Worm (Caenorhabditis elegans): ENCODE measurements around the gene shw-3.

Gene shw-3

ce11 chrV:13003378-13003777 lies 16.4 kb upstream of the shw-3 start (continued):
- peak; percentile 2 for TF ChIP-seq hlh-12 (tag; optimal IDR thresholded peaks at IDR 0.05)
- peak; percentile 37 for TF ChIP-seq sptf-2 (GFP tag; optimal IDR thresholded peaks at IDR 0.05)
- TF ChIP-seq F37B4.10 (GFP tag; IDR thresholded peaks at IDR 0.05): no peak
- TF ChIP-seq let-607 (tag; optimal IDR thresholded peaks at IDR 0.05): peak; percentile 10 to 55
- TF ChIP-seq T07F8.4 (tag; optimal IDR thresholded peaks at IDR 0.05): peak; percentile 68
- peak; percentile 37 for TF ChIP-seq ceh-27 (GFP tag; optimal IDR thresholded peaks at IDR 0.05)
- TF ChIP-seq pbrm-1 (GFP tag; IDR thresholded peaks at IDR 0.05): peak; percentile 67
- peak; percentile 87 for TF ChIP-seq lin-26 (GFP tag; IDR thresholded peaks at IDR 0.05)
- TF ChIP-seq aptf-2 (GFP tag; conservative IDR thresholded peaks at IDR 0.05): no peak
- no peak for TF ChIP-seq lag-1 (GFP tag; IDR thresholded peaks at IDR 0.05)
- TF ChIP-seq F22D6.2 (tag; optimal IDR thresholded peaks at IDR 0.05): no peak
- no peak for TF ChIP-seq egl-18 (GFP tag; IDR thresholded peaks at IDR 0.05)
- peak; percentile 63 for TF ChIP-seq lin-54 (GFP tag; optimal IDR thresholded peaks at IDR 0.05)
- TF ChIP-seq egl-44 (GFP tag; IDR thresholded peaks at IDR 0.05): peak; percentile 84; the same call in 1 of the 2 replicates
- TF ChIP-seq ztf-25 (GFP tag; IDR thresholded peaks at IDR 0.05): no peak
- peak; percentile 72; the same call in 1 of the 2 replicates for TF ChIP-seq dox-1 (GFP tag; IDR thresholded peaks at IDR 0.05)
- peak; percentile 90 for TF ChIP-seq tbp1 (GFP tag; optimal IDR thresholded peaks at IDR 0.05)
- no peak for TF ChIP-seq ccch-3 (GFP tag; optimal IDR thresholded peaks at IDR 0.05)
- peak; percentile 29; the same call in 1 of the 2 replicates for TF ChIP-seq Y53G8AR.9 (GFP tag; conservative IDR thresholded peaks at IDR 0.05)
- peak; percentile 80 for TF ChIP-seq ZK185.1 (tag; optimal IDR thresholded peaks at IDR 0.05; ENCODE audit: poor library complexity, severe bottlenecking)
- peak; percentile 87 for TF ChIP-seq B0261.1 (tag; optimal IDR thresholded peaks at IDR 0.05)
- peak; percentile 32; the same call in 1 of the 2 replicates for TF ChIP-seq C17E4.6 (GFP tag; IDR thresholded peaks at IDR 0.05)
- no peak for TF ChIP-seq nhr-27 (tag; optimal IDR thresholded peaks at IDR 0.05)
- no peak for TF ChIP-seq ztf-22 (GFP tag; optimal IDR thresholded peaks at IDR 0.05)
- no peak for TF ChIP-seq ets-4 (GFP tag; optimal IDR thresholded peaks at IDR 0.05)
- TF ChIP-seq B0336.3 (GFP tag; IDR thresholded peaks at IDR 0.05): peak; percentile 37
- TF ChIP-seq F57C9.4 (tag; optimal IDR thresholded peaks at IDR 0.05): no peak
- TF ChIP-seq attf-5 (GFP tag; optimal IDR thresholded peaks at IDR 0.05): no peak
- peak; percentile 58 for TF ChIP-seq madf-10 (tag; optimal IDR thresholded peaks at IDR 0.05)
- TF ChIP-seq snpc-1.1 (tag; optimal IDR thresholded peaks at IDR 0.05; ENCODE audit: insufficient read depth): no peak
- peak; percentile 22 for TF ChIP-seq mel-28 (tag; optimal IDR thresholded peaks at IDR 0.05; ENCODE audit: borderline replicate concordance)
- no peak for TF ChIP-seq Y67H2A.10 (GFP tag; conservative IDR thresholded peaks at IDR 0.05)
- no peak for TF ChIP-seq nfya-1 (tag; optimal IDR thresholded peaks at IDR 0.05; ENCODE audit: borderline replicate concordance, insufficient read depth)
- peak; percentile 76 for TF ChIP-seq F23B12.7 (tag; optimal IDR thresholded peaks at IDR 0.05; ENCODE audit: insufficient read depth)
- peak; percentile 85 for TF ChIP-seq nfyb-1 (GFP tag; IDR thresholded peaks at IDR 0.05)
- peak; percentile 83; the same call in 1 of the 2 replicates for TF ChIP-seq cebp-2 (GFP tag; IDR thresholded peaks at IDR 0.05)
- TF ChIP-seq F10E7.11 (tag; optimal IDR thresholded peaks at IDR 0.05): no peak
- peak; percentile 62 for TF ChIP-seq mxl-1 (tag; optimal IDR thresholded peaks at IDR 0.05)
- no peak for TF ChIP-seq ztf-28 (GFP tag; IDR thresholded peaks at IDR 0.05)
- no peak for TF ChIP-seq tlf-1 (GFP tag; optimal IDR thresholded peaks at IDR 0.05)
- no peak for TF ChIP-seq bed-1 (GFP tag; IDR thresholded peaks at IDR 0.05)
- TF ChIP-seq die-1 (tag; optimal IDR thresholded peaks at IDR 0.05): peak; percentile 79
- no peak for TF ChIP-seq ceh-79 (tag; optimal IDR thresholded peaks at IDR 0.05)
- 0 out of 2 replicates have a peak, but pooled peaks have one; percentile 42 for TF ChIP-seq lir-1 (GFP tag; conservative IDR thresholded peaks at IDR 0.05)
- TF ChIP-seq K11D2.4 (GFP tag; IDR thresholded peaks at IDR 0.05): no peak
- TF ChIP-seq hlh-26 (GFP tag; conservative IDR thresholded peaks at IDR 0.05): no peak
- TF ChIP-seq ztf-26 (tag; optimal IDR thresholded peaks at IDR 0.05): peak; percentile 51
- no peak for TF ChIP-seq dpl-1 (GFP tag; optimal IDR thresholded peaks at IDR 0.05)

Data from whole organism, young adult.